Comparison of ENCODE assay signal across 1 fruit fly cellular context in genomic region chr3L:11291298-11292167, dm6.
TF ChIP-seq lines count a peak whose summit lies in the region.

No protein-coding gene starts in this region.

TF ChIP-seq in whole organism, embryonic, 481 proteins besides CTCF, POLR2A, EP300 and RAD21 (continued from another document):
- TF ChIP-seq gt (GFP tag; IDR thresholded peaks at IDR 0.05; lab: Robert Waterston, UW) (no peak), toy (GFP tag; IDR thresholded peaks at IDR 0.05; lab: Robert Waterston, UW) (no peak), az2 (GFP tag; optimal IDR thresholded peaks at IDR 0.05; lab: Kevin White, UChicago) (peak; percentile 33)
